Fruit fly (Drosophila melanogaster): ENCODE results near the gene Mtpalpha.

DNA sequence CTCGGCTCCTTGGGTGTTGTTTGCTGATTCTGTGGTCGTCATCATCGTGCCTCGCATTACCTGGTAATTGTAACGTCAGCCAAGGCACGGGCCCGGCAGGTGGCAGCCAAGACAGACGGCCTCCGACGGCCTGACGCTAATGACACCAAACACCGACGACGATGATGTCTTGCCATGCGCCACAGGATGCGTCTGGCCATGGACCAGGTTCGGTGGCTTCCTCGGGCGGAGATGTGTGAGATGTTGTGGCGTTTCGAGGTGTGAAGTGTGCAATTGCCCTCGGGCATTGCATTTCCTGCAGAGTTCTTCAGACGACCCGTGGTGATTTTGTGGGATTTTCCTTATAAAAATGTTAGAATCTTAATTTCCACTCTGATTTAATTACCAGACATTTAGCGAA, 25.5 kb upstream of the Mtpalpha start:
- TF ChIP-seq CG8478 (optimal IDR thresholded peaks at IDR 0.05) (no peak), EcR (GFP tag; optimal IDR thresholded peaks at IDR 0.05) (no peak), Dll (optimal IDR thresholded peaks at IDR 0.05) (no peak), pan (optimal IDR thresholded peaks at IDR 0.05) (no peak), psq (optimal IDR thresholded peaks at IDR 0.05) (no peak)
